Fruit fly (Drosophila melanogaster) whole organism, wandering third instar larva: ENCODE data around the gene CG3552.

Source experiments
- CG32264 ChIP-seq: fragments of 200-800 bp; sonication (Bioruptor generic); optimal IDR thresholded peaks from 2 replicates; lab custom pipeline; 2016; ENCODE audit warnings: missing biosample characterization, missing genetic modification characterization
- CG9705 ChIP-seq: fragments of 200-800 bp; sonication (Bioruptor generic); optimal IDR thresholded peaks from 2 replicates; lab custom pipeline; 2018; ENCODE audit warnings: missing biosample characterization, mild to moderate bottlenecking, missing genetic modification characterization
- CrebA ChIP-seq: fragments of 200-800 bp; sonication (Bioruptor generic); optimal IDR thresholded peaks from 2 replicates; lab custom pipeline; 2016; ENCODE audit warnings: missing biosample characterization, mild to moderate bottlenecking, missing genetic modification characterization, borderline replicate concordance
- Dfd ChIP-seq: fragments of >200 bp; optimal IDR thresholded peaks from 2 replicates; lab custom pipeline; 2017; ENCODE audit warnings: missing biosample characterization, missing genetic modification characterization
- Dif ChIP-seq: fragments of 200-275, 200-300 bp; sonication (Bioruptor generic); optimal IDR thresholded peaks from 2 replicates; lab custom pipeline; 2018; ENCODE audit warnings: missing biosample characterization, missing genetic modification characterization; ENCODE audit not compliant: partially characterized antibody
- GATAd ChIP-seq: sonication (Bioruptor generic); optimal IDR thresholded peaks from 2 replicates; lab custom pipeline; 2016; ENCODE audit warnings: missing biosample characterization, missing genetic modification characterization
- HLH106 ChIP-seq: fragments of 200-800 bp; optimal IDR thresholded peaks from 3 replicates; lab custom pipeline; 2019; ENCODE audit warnings: missing biosample characterization, mild to moderate bottlenecking, missing genetic modification characterization, moderate library complexity
- Hnf4 ChIP-seq: fragments of 200-800 bp; sonication (Bioruptor generic); optimal IDR thresholded peaks from 2 replicates; lab custom pipeline; 2016; ENCODE audit warnings: missing biosample characterization, mild to moderate bottlenecking, missing genetic modification characterization
- Hr78 ChIP-seq: fragments of >200 bp; optimal IDR thresholded peaks from 2 replicates; lab custom pipeline; 2017; ENCODE audit warnings: missing biosample characterization, missing genetic modification characterization
- Hr83 ChIP-seq: fragments of 200-300 bp; sonication (Bioruptor generic); optimal IDR thresholded peaks from 2 replicates; lab custom pipeline; 2016; ENCODE audit warnings: missing biosample characterization, mild to moderate bottlenecking, missing genetic modification characterization, moderate library complexity; ENCODE audit not compliant: poor library complexity, severe bottlenecking
- Jra ChIP-seq: sonication (Bioruptor generic); optimal IDR thresholded peaks from 2 replicates; lab custom pipeline; 2016; ENCODE audit warnings: missing biosample characterization, missing genetic modification characterization
- Mio ChIP-seq: sonication (Bioruptor generic); optimal IDR thresholded peaks from 2 replicates; lab custom pipeline; 2016; ENCODE audit warnings: missing biosample characterization, missing genetic modification characterization
- Myc ChIP-seq: fragments of >200 bp; optimal IDR thresholded peaks from 2 replicates; lab custom pipeline; 2017
- N ChIP-seq: fragments of >200 bp; optimal IDR thresholded peaks from 2 replicates; lab custom pipeline; 2018; ENCODE audit warnings: missing biosample characterization, missing external identifiers, missing genetic modification characterization
- OdsH ChIP-seq: fragments of 200-800 bp; sonication (Bioruptor generic); optimal IDR thresholded peaks from 2 replicates; lab custom pipeline; 2016; ENCODE audit warnings: missing biosample characterization, mild to moderate bottlenecking, missing genetic modification characterization
- Rel ChIP-seq, 2 experiments: fragments of 200-800 bp; sonication (Bioruptor generic) in 1 of 2; optimal IDR thresholded peaks; 2 replicates in 1 of 2; 3 replicates in 1 of 2; lab custom pipeline; 2016 to 2019; ENCODE audit warnings: mild to moderate bottlenecking in 2 of 2, missing biosample characterization in 2 of 2, missing genetic modification characterization in 2 of 2, moderate library complexity in 1 of 2
- br ChIP-seq: fragments of 200-800 bp; sonication (Bioruptor generic); optimal IDR thresholded peaks from 2 replicates; lab custom pipeline; 2016; ENCODE audit warnings: missing biosample characterization, missing genetic modification characterization
- dl ChIP-seq, 2 experiments: fragments of 175-275, 200-275 bp in 1 of 2; fragments of 200-275 bp in 1 of 2; sonication (Bioruptor generic); optimal IDR thresholded peaks; lab custom pipeline; 2018; ENCODE audit warnings: mild to moderate bottlenecking in 2 of 2, missing biosample characterization in 2 of 2, missing genetic modification characterization in 2 of 2, moderate library complexity in 2 of 2; ENCODE audit not compliant: partially characterized antibody in 2 of 2, insufficient read depth in 1 of 2
- dmrt93B ChIP-seq: fragments of 200-800 bp; sonication (Bioruptor generic); optimal IDR thresholded peaks from 2 replicates; lab custom pipeline; 2018; ENCODE audit warnings: missing biosample characterization, mild to moderate bottlenecking, missing genetic modification characterization
- dsf ChIP-seq: sonication (Bioruptor generic); optimal IDR thresholded peaks from 2 replicates; lab custom pipeline; 2016; ENCODE audit warnings: missing biosample characterization, missing genetic modification characterization, borderline replicate concordance
- h ChIP-seq: fragments of 200-800 bp; sonication (Bioruptor generic); optimal IDR thresholded peaks from 3 replicates; lab custom pipeline; 2016; ENCODE audit warnings: missing biosample characterization, mild to moderate bottlenecking, missing genetic modification characterization
- jim ChIP-seq: fragments of 175-275, 200-325 bp; sonication (Bioruptor generic); optimal IDR thresholded peaks from 2 replicates; lab custom pipeline; 2016; ENCODE audit warnings: missing biosample characterization, mild to moderate bottlenecking, missing genetic modification characterization
- lola ChIP-seq: fragments of >200 bp; optimal IDR thresholded peaks from 2 replicates; lab custom pipeline; 2017; ENCODE audit warnings: missing biosample characterization, missing genetic modification characterization
- pan ChIP-seq: fragments of >200 bp; optimal IDR thresholded peaks from 2 replicates; lab custom pipeline; 2017
- psq ChIP-seq: fragments of 200-800 bp; sonication (Bioruptor generic); optimal IDR thresholded peaks from 3 replicates; lab custom pipeline; 2017; ENCODE audit warnings: missing biosample characterization, mild to moderate bottlenecking, missing genetic modification characterization, moderate library complexity
- sage ChIP-seq: fragments of 200-800 bp; sonication (Bioruptor generic); optimal IDR thresholded peaks from 2 replicates; lab custom pipeline; 2016; ENCODE audit warnings: missing biosample characterization, mild to moderate bottlenecking, missing genetic modification characterization
- sv ChIP-seq: fragments of 200-800 bp; sonication (Bioruptor generic); optimal IDR thresholded peaks from 3 replicates; lab custom pipeline; 2016; ENCODE audit warnings: missing biosample characterization, missing genetic modification characterization
- tai ChIP-seq: sonication (Bioruptor generic); optimal IDR thresholded peaks from 2 replicates; lab custom pipeline; 2016; ENCODE audit warnings: missing biosample characterization, missing genetic modification characterization
- usp ChIP-seq: fragments of >200 bp; optimal IDR thresholded peaks from 2 replicates; lab custom pipeline; 2017; ENCODE audit warnings: missing biosample characterization, missing genetic modification characterization
- woc ChIP-seq: sonication (Bioruptor generic); optimal IDR thresholded peaks from 2 replicates; lab custom pipeline; 2016; ENCODE audit warnings: missing biosample characterization, mild to moderate bottlenecking, missing genetic modification characterization

CG3552 gene

dm6 chr3L:9497249-9497648, 41.1 kb downstream of the CG3552 start:
- TF ChIP-seq Dif (no peak), h (GFP tag; lab: Kevin White, UChicago) (no peak), Mio (no peak), psq (GFP tag; lab: Kevin White, UChicago) (no peak), dsf (GFP tag; lab: Kevin White, UChicago) (no peak), Hr83 (GFP tag; lab: Kevin White, UChicago) (no peak), usp (no peak), Hnf4 (no peak), lola (no peak), pan (lab: Kevin White, UChicago) (no peak), tai (GFP tag; lab: Kevin White, UChicago) (no peak)
- TF ChIP-seq, all 38 proteins: peak for 0

dm6 chr3L:9497981-9498619, 42.0 kb downstream of the CG3552 start:
- TF ChIP-seq CrebA (no peak), psq (GFP tag; lab: Kevin White, UChicago) (no peak), dl (GFP tag; optimal IDR thresholded peaks at IDR 0.05; lab: Kevin White, UChicago; ENCODE audit: insufficient read depth in 1 of 2, partially characterized antibody in 2 of 2) (no peak), OdsH (GFP tag; lab: Kevin White, UChicago) (no peak), N (GFP tag; lab: Kevin White, UChicago) (no peak), HLH106 (no peak), pan (lab: Kevin White, UChicago) (no peak), Hnf4 (no peak), sage (GFP tag; lab: Kevin White, UChicago) (no peak), br (GFP tag; lab: Kevin White, UChicago) (no peak), dsf (GFP tag; lab: Kevin White, UChicago) (no peak), CG9705 (GFP tag; lab: Kevin White, UChicago) (no peak), Mio (no peak), CG32264 (GFP tag; lab: Kevin White, UChicago) (no peak), sv (no peak)
- TF ChIP-seq, all 38 proteins: peak for 0

dm6 chr3L:9499919-9500807, 44.0 kb downstream of the CG3552 start:
- TF ChIP-seq Rel (GFP tag; optimal IDR thresholded peaks at IDR 0.05; lab: Kevin White, UChicago): no peak
- peak; percentile 80 for TF ChIP-seq Rel (tag; optimal IDR thresholded peaks at IDR 0.05; lab: Kevin White, UChicago)
- no peak for TF ChIP-seq Dfd

- no peak for TF ChIP-seq dmrt93B (GFP tag; lab: Kevin White, UChicago)
- no peak for TF ChIP-seq Dfd
- no peak for TF ChIP-seq GATAd (GFP tag; lab: Kevin White, UChicago)
Observed at dm6 chr3L:9501298-9501697, 45.2 kb downstream of the CG3552 start.

- no peak for TF ChIP-seq CG32264 (GFP tag; lab: Kevin White, UChicago)
- no peak for TF ChIP-seq woc (GFP tag; lab: Kevin White, UChicago)
- no peak for TF ChIP-seq jim (GFP tag; lab: Kevin White, UChicago)
- TF ChIP-seq N (GFP tag; lab: Kevin White, UChicago): no peak
- no peak for TF ChIP-seq Hr78 (GFP tag; lab: Kevin White, UChicago)
- no peak for TF ChIP-seq Myc (lab: Kevin White, UChicago)
- TF ChIP-seq CG9705 (GFP tag; lab: Kevin White, UChicago): no peak
- TF ChIP-seq tai (GFP tag; lab: Kevin White, UChicago): no peak
- TF ChIP-seq Jra (GFP tag; lab: Kevin White, UChicago): no peak
- no peak for TF ChIP-seq Mio
Observed at dm6 chr3L:9502294-9502693, 46.2 kb downstream of the CG3552 start.
